Fruit fly (Drosophila melanogaster) whole organism, prepupa: ENCODE results near the gene knk.
A peak's percentile ranks its signal among the peaks of the same experiment; 100 is the strongest.

Experiments
- Blimp-1 ChIP-seq: fragments of 200-800 bp; sonication (Bioruptor generic); optimal IDR thresholded peaks from 3 replicates; lab custom pipeline; 2017; ENCODE audit warnings: missing biosample characterization, missing genetic modification characterization, mild to moderate bottlenecking, moderate library complexity, missing genetic modification reagents
- CG10631 ChIP-seq: fragments of 200-800 bp; sonication (Bioruptor generic); optimal IDR thresholded peaks from 2 replicates; lab custom pipeline; 2016; ENCODE audit warnings: missing biosample characterization, missing genetic modification characterization
- CG10669 ChIP-seq: fragments of 200-800 bp; sonication (Bioruptor generic); optimal IDR thresholded peaks from 3 replicates; lab custom pipeline; 2018; ENCODE audit warnings: missing biosample characterization, mild to moderate bottlenecking, missing genetic modification characterization, moderate library complexity
- CG11762 ChIP-seq: fragments of 200-800 bp; sonication (Bioruptor generic); optimal IDR thresholded peaks from 3 replicates; lab custom pipeline; 2016; ENCODE audit warnings: missing biosample characterization, missing genetic modification characterization; ENCODE audit not compliant: insufficient read depth
- CG15336 ChIP-seq: fragments of 200-800 bp; sonication (Bioruptor generic); IDR thresholded peaks from 2 replicates; pipeline ENCODE4 v1.3.6; 2022; ENCODE audit warnings: missing biosample characterization, missing genetic modification characterization
- CG1621 ChIP-seq: fragments of 200-800 bp; sonication (Bioruptor generic); optimal IDR thresholded peaks from 3 replicates; lab custom pipeline; 2018; ENCODE audit warnings: missing biosample characterization, mild to moderate bottlenecking, missing genetic modification characterization
- CG16779 ChIP-seq: fragments of 200-800 bp; sonication (Bioruptor generic); optimal IDR thresholded peaks from 3 replicates; lab custom pipeline; 2017; ENCODE audit warnings: missing biosample characterization, mild to moderate bottlenecking, missing genetic modification characterization
- CG3032 ChIP-seq: fragments of 200-800 bp; optimal IDR thresholded peaks from 2 replicates; lab custom pipeline; 2019; ENCODE audit warnings: missing biosample characterization, mild to moderate bottlenecking, missing genetic modification characterization, moderate library complexity
- CG31627 ChIP-seq: fragments of 200-800 bp; sonication (Bioruptor generic); optimal IDR thresholded peaks from 3 replicates; lab custom pipeline; 2016; ENCODE audit warnings: missing biosample characterization, missing genetic modification characterization
- CG32006 ChIP-seq: fragments of 200-800 bp; sonication (Bioruptor generic); optimal IDR thresholded peaks from 3 replicates; lab custom pipeline; 2017; ENCODE audit warnings: missing biosample characterization, mild to moderate bottlenecking, missing genetic modification characterization
- CG34406 ChIP-seq: fragments of 200-800 bp; sonication (Bioruptor generic); optimal IDR thresholded peaks from 3 replicates; lab custom pipeline; 2016; ENCODE audit warnings: missing biosample characterization, missing genetic modification characterization
- CG3919 ChIP-seq: fragments of 200-800 bp; sonication (Bioruptor generic); optimal IDR thresholded peaks from 3 replicates; lab custom pipeline; 2016; ENCODE audit warnings: missing biosample characterization, missing genetic modification characterization
- CG6163 ChIP-seq: fragments of 200-800 bp; sonication (Bioruptor generic); IDR thresholded peaks from 3 replicates; pipeline ENCODE4 v1.3.6; 2022; ENCODE audit warnings: missing biosample characterization, missing genetic modification characterization
- CG6276 ChIP-seq: fragments of 200-800 bp; sonication (Bioruptor generic); optimal IDR thresholded peaks from 2 replicates; lab custom pipeline; 2017; ENCODE audit warnings: missing biosample characterization, mild to moderate bottlenecking, missing genetic modification characterization
- CG6808 ChIP-seq: fragments of 200-800 bp; sonication (Bioruptor generic); optimal IDR thresholded peaks from 3 replicates; lab custom pipeline; 2017; ENCODE audit warnings: missing biosample characterization, missing genetic modification characterization, mild to moderate bottlenecking, moderate library complexity, missing genetic modification reagents
- CG6854 ChIP-seq: fragments of 200-800 bp; sonication (Bioruptor generic); optimal IDR thresholded peaks from 2 replicates; lab custom pipeline; 2017; ENCODE audit warnings: missing biosample characterization, mild to moderate bottlenecking, missing genetic modification characterization
- CG7368 ChIP-seq: fragments of 200-800 bp; sonication (Bioruptor generic); optimal IDR thresholded peaks from 3 replicates; lab custom pipeline; 2016; ENCODE audit warnings: missing biosample characterization, missing genetic modification characterization
- CG8119 ChIP-seq: fragments of 200-800 bp; sonication (Bioruptor generic); IDR thresholded peaks from 3 replicates; pipeline ENCODE4 v1.3.6; 2022; ENCODE audit warnings: missing biosample characterization, missing genetic modification characterization
- CG8319 ChIP-seq: fragments of 200-800 bp; sonication (Bioruptor generic); optimal IDR thresholded peaks from 3 replicates; lab custom pipeline; 2016; ENCODE audit warnings: missing biosample characterization, missing genetic modification characterization
- CG8632 ChIP-seq: fragments of 200-800 bp; sonication (Bioruptor generic); optimal IDR thresholded peaks from 3 replicates; lab custom pipeline; 2016; ENCODE audit warnings: missing biosample characterization, missing genetic modification characterization
- Eip75B ChIP-seq: fragments of 200-800 bp; sonication (Bioruptor generic); optimal IDR thresholded peaks from 3 replicates; lab custom pipeline; 2016; ENCODE audit warnings: missing biosample characterization, missing genetic modification characterization
- Eip93F ChIP-seq: fragments of 200-800 bp; sonication (Bioruptor generic); optimal IDR thresholded peaks from 2 replicates; lab custom pipeline; 2016; ENCODE audit warnings: missing biosample characterization, mild to moderate bottlenecking, missing genetic modification characterization
- Ets21C ChIP-seq: fragments of 200-800 bp; sonication (Bioruptor generic); optimal IDR thresholded peaks from 3 replicates; lab custom pipeline; 2016; ENCODE audit warnings: missing biosample characterization, missing genetic modification characterization
- Ets96B ChIP-seq: fragments of 200-800 bp; optimal IDR thresholded peaks from 2 replicates; lab custom pipeline; 2019; ENCODE audit warnings: missing biosample characterization, mild to moderate bottlenecking, missing genetic modification characterization, moderate library complexity
- Gug ChIP-seq: fragments of 200-800 bp; sonication (Bioruptor generic); IDR thresholded peaks from 2 replicates; pipeline ENCODE4 v1.3.6; 2022; ENCODE audit warnings: missing biosample characterization, missing genetic modification characterization
- Hr39 ChIP-seq: fragments of 200-800 bp; sonication (Bioruptor generic); optimal IDR thresholded peaks from 2 replicates; lab custom pipeline; 2016; ENCODE audit warnings: missing biosample characterization, missing genetic modification characterization
- Hr4 ChIP-seq: fragments of 200-800 bp; sonication (Bioruptor generic); optimal IDR thresholded peaks from 3 replicates; lab custom pipeline; 2016; ENCODE audit warnings: missing biosample characterization, missing genetic modification characterization
- Lpt ChIP-seq: fragments of 200-800 bp; sonication (Bioruptor generic); optimal IDR thresholded peaks from 3 replicates; lab custom pipeline; 2016; ENCODE audit warnings: missing biosample characterization, missing genetic modification characterization
- Met ChIP-seq: fragments of 200-800 bp; sonication (Bioruptor generic); optimal IDR thresholded peaks from 3 replicates; lab custom pipeline; 2016; ENCODE audit warnings: missing biosample characterization, missing genetic modification characterization
- OdsH ChIP-seq: fragments of 200-800 bp; sonication (Bioruptor generic); optimal IDR thresholded peaks from 3 replicates; lab custom pipeline; 2016; ENCODE audit warnings: missing biosample characterization, missing genetic modification characterization
- Smox ChIP-seq: fragments of 200-800 bp; sonication (Bioruptor generic); optimal IDR thresholded peaks from 3 replicates; lab custom pipeline; 2016; ENCODE audit warnings: missing biosample characterization, missing genetic modification characterization
- Sox102F ChIP-seq: fragments of 200-800 bp; sonication (Bioruptor generic); optimal IDR thresholded peaks from 2 replicates; lab custom pipeline; 2016; ENCODE audit warnings: missing biosample characterization, mild to moderate bottlenecking, missing genetic modification characterization
- Sox14 ChIP-seq: fragments of 200-800 bp; sonication (Bioruptor generic); optimal IDR thresholded peaks from 3 replicates; lab custom pipeline; 2016; ENCODE audit warnings: missing biosample characterization, missing genetic modification characterization
- achi ChIP-seq: fragments of 200-800 bp; sonication (Bioruptor generic); optimal IDR thresholded peaks from 3 replicates; lab custom pipeline; 2016; ENCODE audit warnings: missing biosample characterization, missing genetic modification characterization
- dac ChIP-seq: fragments of 200-800 bp; sonication (Bioruptor generic); optimal IDR thresholded peaks from 2 replicates; lab custom pipeline; 2017; ENCODE audit warnings: missing biosample characterization, mild to moderate bottlenecking, missing genetic modification characterization
- eg ChIP-seq: fragments of 200-800 bp; sonication (Bioruptor generic); IDR thresholded peaks from 3 replicates; pipeline ENCODE4 v1.3.6; 2022; ENCODE audit warnings: missing biosample characterization, missing genetic modification characterization
- esn ChIP-seq: fragments of 200-800 bp; sonication (Bioruptor generic); optimal IDR thresholded peaks from 2 replicates; lab custom pipeline; 2016; ENCODE audit warnings: missing biosample characterization, mild to moderate bottlenecking, missing genetic modification characterization, moderate library complexity
- fd59A ChIP-seq: fragments of 200-800 bp; sonication (Bioruptor generic); optimal IDR thresholded peaks from 2 replicates; lab custom pipeline; 2017; ENCODE audit warnings: missing biosample characterization, mild to moderate bottlenecking, missing genetic modification characterization, missing genetic modification reagents
- fd85E ChIP-seq: fragments of 200-800 bp; sonication (Bioruptor generic); optimal IDR thresholded peaks from 3 replicates; lab custom pipeline; 2016; ENCODE audit warnings: missing biosample characterization, missing genetic modification characterization
- fkh ChIP-seq: fragments of 200-800 bp; sonication (Bioruptor generic); optimal IDR thresholded peaks from 3 replicates; lab custom pipeline; 2017; ENCODE audit warnings: missing biosample characterization, mild to moderate bottlenecking, missing genetic modification characterization, moderate library complexity
- lz ChIP-seq: fragments of 200-800 bp; sonication (Bioruptor generic); optimal IDR thresholded peaks from 3 replicates; lab custom pipeline; 2016; ENCODE audit warnings: missing biosample characterization, missing genetic modification characterization
- net ChIP-seq: fragments of 200-800 bp; sonication (Bioruptor generic); optimal IDR thresholded peaks from 3 replicates; lab custom pipeline; 2016; ENCODE audit warnings: missing biosample characterization, missing genetic modification characterization
- pdm3 ChIP-seq: fragments of 200-800 bp; sonication (Bioruptor generic); optimal IDR thresholded peaks from 3 replicates; lab custom pipeline; 2016; ENCODE audit warnings: missing biosample characterization, missing genetic modification characterization
- salr ChIP-seq, 2 experiments: fragments of 200-800 bp; sonication (Bioruptor generic); optimal IDR thresholded peaks; 3 replicates each; lab custom pipeline; 2016 to 2018; ENCODE audit warnings: missing biosample characterization in 2 of 2, missing genetic modification characterization in 2 of 2, mild to moderate bottlenecking in 1 of 2
- ss ChIP-seq, 2 experiments: fragments of 200-800 bp; sonication (Bioruptor generic); optimal IDR thresholded peaks; 2 replicates in 1 of 2; 3 replicates in 1 of 2; lab custom pipeline; 2017 to 2018; ENCODE audit warnings: mild to moderate bottlenecking in 2 of 2, missing biosample characterization in 2 of 2, missing genetic modification characterization in 2 of 2, moderate library complexity in 1 of 2
- svp ChIP-seq: fragments of 200-800 bp; sonication (Bioruptor generic); peaks from one replicate; lab custom pipeline; 2016; ENCODE audit warnings: missing biosample characterization, missing genetic modification characterization

The knk gene

dm6 chr3R:10132906-10133416, 7.5 kb upstream of the knk start (continued):
- TF ChIP-seq CG6276 (peak; percentile 15), CG10669 (GFP tag; lab: Kevin White, UChicago) (peak; percentile 14), ss (GFP tag; optimal IDR thresholded peaks at IDR 0.05; lab: Kevin White, UChicago) (peak in 1 of 2 experiments; percentile 37), CG8319 (no peak), Eip93F (GFP tag; lab: Kevin White, UChicago) (peak; percentile 23), Sox102F (GFP tag; lab: Kevin White, UChicago) (peak; percentile 55), Ets96B (tag; lab: Kevin White, UChicago) (peak; percentile 12)

- TF ChIP-seq fkh: peak; percentile 80
- TF ChIP-seq lz (GFP tag; lab: Kevin White, UChicago): no peak
These were observed 5.6 kb upstream of the knk start for dm6 chr3R:10130975-10131529.

- peak; percentile 70 for TF ChIP-seq CG3919 (GFP tag; lab: Kevin White, UChicago)
- peak; percentile 85 for TF ChIP-seq CG32006 (GFP tag; lab: Kevin White, UChicago)
- peak; percentile 66 for TF ChIP-seq Met (GFP tag; lab: Kevin White, UChicago)
- no peak for TF ChIP-seq CG16779 (tag; lab: Kevin White, UChicago)
- TF ChIP-seq CG10631: peak; percentile 60
- peak; percentile 66 for TF ChIP-seq Eip75B (GFP tag; lab: Kevin White, UChicago)
- no peak for TF ChIP-seq CG1621 (tag; lab: Kevin White, UChicago)
- TF ChIP-seq achi (GFP tag; lab: Kevin White, UChicago): peak; percentile 70
- TF ChIP-seq Lpt (GFP tag; lab: Kevin White, UChicago): peak; percentile 70
- TF ChIP-seq Hr39: peak; percentile 59
- peak; percentile 47 for TF ChIP-seq Ets96B (tag; lab: Kevin White, UChicago)
- TF ChIP-seq CG6854: no peak
- peak; percentile 81 for TF ChIP-seq CG6276
- TF ChIP-seq CG7368 (GFP tag; lab: Kevin White, UChicago): no peak
- TF ChIP-seq fd85E: no peak
- TF ChIP-seq Gug (GFP tag; lab: Robert Waterston, UW): peak; percentile 63
- peak; percentile 65 for TF ChIP-seq lz (GFP tag; lab: Kevin White, UChicago)
- TF ChIP-seq Sox14: peak; percentile 53
- peak; percentile 76 for TF ChIP-seq pdm3
- TF ChIP-seq CG3032: peak; percentile 17
- TF ChIP-seq CG6808 (GFP tag; lab: Kevin White, UChicago): no peak
- TF ChIP-seq OdsH (GFP tag; lab: Kevin White, UChicago): peak; percentile 76
- TF ChIP-seq CG8119 (GFP tag; lab: Robert Waterston, UW): peak; percentile 92
- TF ChIP-seq Sox102F (GFP tag; lab: Kevin White, UChicago): peak; percentile 60
- peak; percentile 76 for TF ChIP-seq esn (GFP tag; lab: Kevin White, UChicago)
- peak; percentile 63 for TF ChIP-seq CG31627 (GFP tag; lab: Kevin White, UChicago)
- TF ChIP-seq salr (GFP tag; optimal IDR thresholded peaks at IDR 0.05; lab: Kevin White, UChicago): peak in 1 of 2 experiments; percentile 67
- TF ChIP-seq Hr4 (GFP tag; lab: Kevin White, UChicago): peak; percentile 89
- TF ChIP-seq eg (GFP tag; lab: Robert Waterston, UW): peak; percentile 93
- peak; percentile 92 for TF ChIP-seq CG15336
- TF ChIP-seq net (GFP tag; lab: Kevin White, UChicago): peak; percentile 78
- peak; percentile 26 for TF ChIP-seq Ets21C (GFP tag; lab: Kevin White, UChicago)
- TF ChIP-seq CG10669 (GFP tag; lab: Kevin White, UChicago): peak; percentile 46
- no peak for TF ChIP-seq fkh
- no peak for TF ChIP-seq svp (GFP tag; lab: Kevin White, UChicago)
- TF ChIP-seq Smox (GFP tag; lab: Kevin White, UChicago): peak; percentile 65
- TF ChIP-seq CG34406 (GFP tag; lab: Kevin White, UChicago): peak; percentile 73
- TF ChIP-seq Blimp-1 (GFP tag; lab: Kevin White, UChicago): no peak
- TF ChIP-seq CG8632: peak; percentile 58
- no peak; the same call in none of the 3 replicates for TF ChIP-seq CG6163
- TF ChIP-seq dac (GFP tag; lab: Kevin White, UChicago): no peak
- TF ChIP-seq CG11762 (GFP tag; lab: Kevin White, UChicago): peak; percentile 1
- TF ChIP-seq fd59A (GFP tag; lab: Kevin White, UChicago): no peak
These were observed 4.6 kb upstream of the knk start for dm6 chr3R:10130091-10130490.
